Fruit fly (Drosophila melanogaster): ENCODE results near the gene Hrb87F.

Hrb87F gene

dm6 chr3R:13682994-13683623 is 22.8 kb upstream of the Hrb87F start (continued):
- TF ChIP-seq CG9727 (GFP tag; optimal IDR thresholded peaks at IDR 0.05) (no peak), pzg (GFP tag; optimal IDR thresholded peaks at IDR 0.05) (peak; percentile 63), zen (tag; optimal IDR thresholded peaks at IDR 0.05) (no peak), Gug (GFP tag; IDR thresholded peaks at IDR 0.05) (no peak), CG9797 (GFP tag; optimal IDR thresholded peaks at IDR 0.05) (peak; percentile 86), trem (tag; optimal IDR thresholded peaks at IDR 0.05) (peak; percentile 7), Dp (GFP tag; optimal IDR thresholded peaks at IDR 0.05) (peak; percentile 89), HmgD (GFP tag; optimal IDR thresholded peaks at IDR 0.05) (peak; percentile 15), MESR4 (GFP tag; optimal IDR thresholded peaks at IDR 0.05) (peak; percentile 99), CG1603 (tag; optimal IDR thresholded peaks at IDR 0.05) (peak; percentile 41), Lhr (GFP tag; optimal IDR thresholded peaks at IDR 0.05) (peak; percentile 23), Hr78 (GFP tag; optimal IDR thresholded peaks at IDR 0.05) (no peak), CG7987 (GFP tag; optimal IDR thresholded peaks at IDR 0.05) (no peak), stc (GFP tag; IDR thresholded peaks at IDR 0.05) (no peak), HLHmδ (GFP tag; optimal IDR thresholded peaks at IDR 0.05) (peak; percentile 61), CG30020 (tag; optimal IDR thresholded peaks at IDR 0.05) (no peak), Stat92E (GFP tag; optimal IDR thresholded peaks at IDR 0.05) (peak in 1 of 3 experiments; percentile 64), CG10366 (GFP tag; IDR thresholded peaks at IDR 0.05) (no peak), cwo (GFP tag; optimal IDR thresholded peaks at IDR 0.05) (no peak), CG10147 (GFP tag; optimal IDR thresholded peaks at IDR 0.05) (no peak), CG17568 (GFP tag; optimal IDR thresholded peaks at IDR 0.05) (no peak), bsh (GFP tag; optimal IDR thresholded peaks at IDR 0.05) (peak in 1 of 2 experiments; percentile 2), grau (tag; optimal IDR thresholded peaks at IDR 0.05) (no peak), CG15011 (GFP tag; optimal IDR thresholded peaks at IDR 0.05) (no peak), Ets65A (GFP tag) (peak; percentile 71), Jarid2 (GFP tag; optimal IDR thresholded peaks at IDR 0.05) (peak; percentile 12), CG4617 (GFP tag; optimal IDR thresholded peaks at IDR 0.05; ENCODE audit: borderline replicate concordance) (peak; percentile 38), Max (GFP tag; optimal IDR thresholded peaks at IDR 0.05) (no peak), lilli (GFP tag; optimal IDR thresholded peaks at IDR 0.05) (peak; percentile 1), CG10267 (tag; optimal IDR thresholded peaks at IDR 0.05) (no peak), slbo (GFP tag; IDR thresholded peaks at IDR 0.05) (0 out of 2 replicates have a peak, but pooled peaks have one; percentile 14), CG8290 (GFP tag; optimal IDR thresholded peaks at IDR 0.05) (no peak), CG8290 (tag; optimal IDR thresholded peaks at IDR 0.05) (peak in 1 of 2 experiments; percentile 22), nom (GFP tag; optimal IDR thresholded peaks at IDR 0.05) (peak; percentile 33)

DNA sequence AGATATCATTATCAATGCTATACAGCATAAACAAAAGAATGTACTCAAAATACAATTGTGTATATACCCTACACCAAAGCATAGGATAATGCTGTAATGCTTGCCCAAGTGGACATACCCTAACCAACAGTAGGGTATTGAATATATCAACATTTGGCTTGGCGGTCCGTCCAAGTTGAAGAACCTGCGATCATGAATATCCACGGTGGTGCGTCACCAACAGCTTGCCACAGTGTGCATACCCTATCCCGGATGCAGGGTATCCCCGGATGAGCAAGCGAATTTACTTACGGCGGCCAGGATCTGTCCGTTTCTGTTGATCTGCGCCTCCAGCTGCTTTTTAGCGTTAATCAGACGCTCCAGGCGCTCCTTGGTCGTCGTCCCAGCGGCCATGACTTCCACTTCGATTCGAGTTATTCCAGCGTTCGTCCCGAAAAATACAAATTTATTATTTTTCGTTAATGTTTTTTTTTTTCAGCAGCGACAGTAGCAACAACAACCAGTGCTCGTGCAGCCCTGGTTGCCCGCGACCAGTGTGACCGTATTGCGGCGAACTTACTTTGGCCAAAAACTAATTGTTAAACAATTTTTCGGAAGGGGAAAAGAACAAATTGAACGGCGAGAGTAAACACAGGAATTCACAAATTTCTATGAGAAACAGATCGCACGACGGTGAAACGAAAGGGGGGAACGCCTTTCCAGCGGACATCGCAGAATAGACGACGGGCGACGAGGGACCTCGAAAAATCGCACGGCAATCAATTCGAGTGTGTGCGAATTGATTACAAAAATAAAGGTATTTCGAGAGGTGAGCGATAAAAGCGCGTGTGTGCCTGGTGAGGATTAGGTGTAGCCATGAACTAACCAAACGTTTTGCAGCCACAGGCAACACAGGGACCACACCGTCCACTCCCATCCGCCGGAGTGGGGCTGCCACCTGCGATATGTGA is 16.1 kb upstream of the Hrb87F start, which contains the start of the genes Lkb1 and CG9588:
TSS of gene Lkb1 (plus strand) at position 413 of the 950 bp plus-strand sequence.
TSS of gene CG9588 (minus strand) at position 545 of the 950 bp plus-strand sequence.
- TF ChIP-seq insv (GFP tag; optimal IDR thresholded peaks at IDR 0.05) = no peak
- TF ChIP-seq grau (tag; optimal IDR thresholded peaks at IDR 0.05) = no peak
- TF ChIP-seq CG11723 (GFP tag; optimal IDR thresholded peaks at IDR 0.05) = peak; percentile 3
- TF ChIP-seq CG1832 (GFP tag; optimal IDR thresholded peaks at IDR 0.05) = no peak
- peak; percentile 57; the same call in 2 of the 3 replicates for TF ChIP-seq CG14050 (GFP tag; IDR thresholded peaks at IDR 0.05)
- TF ChIP-seq az2 (GFP tag; optimal IDR thresholded peaks at IDR 0.05) = peak; percentile 36
- peak; percentile 43 for TF ChIP-seq CG10209 (GFP tag; optimal IDR thresholded peaks at IDR 0.05)
- no peak for TF ChIP-seq CG8281 (tag; optimal IDR thresholded peaks at IDR 0.05)
- peak; percentile 49 for TF ChIP-seq Bdp1 (GFP tag; optimal IDR thresholded peaks at IDR 0.05)
- TF ChIP-seq jumu (GFP tag; optimal IDR thresholded peaks at IDR 0.05) = peak; percentile 52
- no peak for TF ChIP-seq CG14965 (GFP tag; optimal IDR thresholded peaks at IDR 0.05; ENCODE audit: borderline replicate concordance)
- peak; percentile 87 for TF ChIP-seq vvl (GFP tag; IDR thresholded peaks at IDR 0.05)
- TF ChIP-seq Sin3A (optimal IDR thresholded peaks at IDR 0.05) = peak; percentile 33
- TF ChIP-seq jing (GFP tag; optimal IDR thresholded peaks at IDR 0.05) = peak; percentile 27
- no peak for TF ChIP-seq twi (tag; optimal IDR thresholded peaks at IDR 0.05)
